Fruit fly (Drosophila melanogaster): ENCODE results near the gene Spase22-23.

Spase22-23 gene

dm6 chr3R:24259278-24260040 lies 29.6 kb upstream of the Spase22-23 start (continued):
- TF ChIP-seq sisA (GFP tag; IDR thresholded peaks at IDR 0.05): peak; percentile 87
- TF ChIP-seq CG14667 (GFP tag; IDR thresholded peaks at IDR 0.05): peak; percentile 78
- TF ChIP-seq pzg (GFP tag; optimal IDR thresholded peaks at IDR 0.05): peak; percentile 18
- peak; percentile 88 for TF ChIP-seq tx (GFP tag; optimal IDR thresholded peaks at IDR 0.05)
- no peak for TF ChIP-seq Scr (GFP tag; IDR thresholded peaks at IDR 0.05; ENCODE audit: partially characterized antibody)
- peak; percentile 95 for TF ChIP-seq CG18599 (GFP tag; optimal IDR thresholded peaks at IDR 0.05)
- peak; percentile 69 for TF ChIP-seq eyg (GFP tag; optimal IDR thresholded peaks at IDR 0.05)
- peak; percentile 82 for TF ChIP-seq CG18764 (GFP tag; optimal IDR thresholded peaks at IDR 0.05)
- peak; percentile 73 for TF ChIP-seq CG4282 (GFP tag; optimal IDR thresholded peaks at IDR 0.05)
- peak; percentile 87 for TF ChIP-seq vfl (GFP tag; optimal IDR thresholded peaks at IDR 0.05)
- peak; percentile 16 for TF ChIP-seq Hey (tag; optimal IDR thresholded peaks at IDR 0.05)
- peak; percentile 91 for TF ChIP-seq CG32532 (GFP tag; IDR thresholded peaks at IDR 0.05)
- TF ChIP-seq Med (GFP tag): peak; percentile 99
- peak; percentile 75 for TF ChIP-seq CG7372 (GFP tag; IDR thresholded peaks at IDR 0.05)
- TF ChIP-seq fu2 (GFP tag; optimal IDR thresholded peaks at IDR 0.05): peak; percentile 86
- TF ChIP-seq gem (tag; optimal IDR thresholded peaks at IDR 0.05): peak; percentile 93
- peak; percentile 12 for TF ChIP-seq CG10565 (GFP tag; optimal IDR thresholded peaks at IDR 0.05)
- peak; percentile 85 for TF ChIP-seq CG34422 (GFP tag; IDR thresholded peaks at IDR 0.05)
- TF ChIP-seq z (GFP tag; IDR thresholded peaks at IDR 0.05): 0 out of 3 replicates have a peak, but pooled peaks have one; percentile 46
- peak; percentile 95 for TF ChIP-seq zfh1 (GFP tag; IDR thresholded peaks at IDR 0.05)
- peak; percentile 37; the same call in 1 of the 2 replicates for TF ChIP-seq Lim3 (GFP tag; IDR thresholded peaks at IDR 0.05)
- peak; percentile 85 for TF ChIP-seq CG17385 (GFP tag; optimal IDR thresholded peaks at IDR 0.05)
- no peak for TF ChIP-seq sc (optimal IDR thresholded peaks at IDR 0.05)
- peak; percentile 83 for TF ChIP-seq sc (GFP tag; optimal IDR thresholded peaks at IDR 0.05)
- peak; percentile 39 for TF ChIP-seq unc-4 (GFP tag; IDR thresholded peaks at IDR 0.05; ENCODE audit: partially characterized antibody)
- no peak for TF ChIP-seq tna (GFP tag; IDR thresholded peaks at IDR 0.05; ENCODE audit: partially characterized antibody)
- peak; percentile 42 for TF ChIP-seq CG7271 (tag; optimal IDR thresholded peaks at IDR 0.05)
- TF ChIP-seq bbx (GFP tag; IDR thresholded peaks at IDR 0.05; ENCODE audit: partially characterized antibody): 0 out of 2 replicates have a peak, but pooled peaks have one; percentile 41
- peak; percentile 71 for TF ChIP-seq Nf-YB (GFP tag; optimal IDR thresholded peaks at IDR 0.05)
- TF ChIP-seq C15 (GFP tag; IDR thresholded peaks at IDR 0.05): peak; percentile 78; the same call in 1 of the 3 replicates
- TF ChIP-seq fd64A (GFP tag; optimal IDR thresholded peaks at IDR 0.05): peak; percentile 84
- TF ChIP-seq CG31388 (GFP tag; optimal IDR thresholded peaks at IDR 0.05): peak; percentile 69
- no peak for TF ChIP-seq pita (GFP tag; optimal IDR thresholded peaks at IDR 0.05)
- peak in 1 of 3 experiments; percentile 83 for TF ChIP-seq lola (GFP tag; optimal IDR thresholded peaks at IDR 0.05)
- peak; percentile 42; the same call in 1 of the 2 replicates for TF ChIP-seq gt (GFP tag; IDR thresholded peaks at IDR 0.05)
- TF ChIP-seq Dad (GFP tag; optimal IDR thresholded peaks at IDR 0.05): peak; percentile 87
- peak; percentile 95 for TF ChIP-seq zfh2 (GFP tag; optimal IDR thresholded peaks at IDR 0.05)
- TF ChIP-seq pum (GFP tag; optimal IDR thresholded peaks at IDR 0.05): peak; percentile 82
- no peak for TF ChIP-seq Dip2 (GFP tag; IDR thresholded peaks at IDR 0.05)
- TF ChIP-seq CG9727 (GFP tag; optimal IDR thresholded peaks at IDR 0.05): peak; percentile 93
- TF ChIP-seq CG33213 (GFP tag; optimal IDR thresholded peaks at IDR 0.05): peak; percentile 76
- TF ChIP-seq lov (optimal IDR thresholded peaks at IDR 0.05): no peak
- peak; percentile 90 for TF ChIP-seq lov (GFP tag; IDR thresholded peaks at IDR 0.05)
- peak; percentile 22 for TF ChIP-seq mirr (GFP tag; optimal IDR thresholded peaks at IDR 0.05)
- peak; percentile 88 for TF ChIP-seq sob (GFP tag; IDR thresholded peaks at IDR 0.05)
- TF ChIP-seq NC2α (GFP tag; optimal IDR thresholded peaks at IDR 0.05): peak; percentile 63
- peak; percentile 49 for TF ChIP-seq HmgD (GFP tag; optimal IDR thresholded peaks at IDR 0.05)
- peak; percentile 74 for TF ChIP-seq dimm (GFP tag; IDR thresholded peaks at IDR 0.05)
- peak; percentile 91 for TF ChIP-seq ind (GFP tag; optimal IDR thresholded peaks at IDR 0.05)
- peak; percentile 80 for TF ChIP-seq MBD-R2 (GFP tag; IDR thresholded peaks at IDR 0.05)
